Fruit fly (Drosophila melanogaster): ENCODE measurements around the gene CG33985.
A peak's percentile ranks its signal among the peaks of the same experiment; 100 is the strongest.

CG33985 gene

dm6 chr3L:15537916-15538581, 11.4 kb upstream of the CG33985 start (continued):
- peak; percentile 50 for TF ChIP-seq Chrac-16 (GFP tag; optimal IDR thresholded peaks at IDR 0.05)
- no peak for TF ChIP-seq dimm (GFP tag; IDR thresholded peaks at IDR 0.05)
- TF ChIP-seq Ssrp (tag; optimal IDR thresholded peaks at IDR 0.05), result peak; percentile 76
- peak; percentile 70 for TF ChIP-seq CG14710 (tag; optimal IDR thresholded peaks at IDR 0.05)
- no peak for TF ChIP-seq gt (GFP tag; IDR thresholded peaks at IDR 0.05)
- peak; percentile 35 for TF ChIP-seq CG10462 (GFP tag; optimal IDR thresholded peaks at IDR 0.05)
- peak; percentile 43 for TF ChIP-seq Dek (tag; optimal IDR thresholded peaks at IDR 0.05)
- no peak for TF ChIP-seq Fer2 (tag; optimal IDR thresholded peaks at IDR 0.05)
- TF ChIP-seq Atf-2 (GFP tag; optimal IDR thresholded peaks at IDR 0.05), result peak; percentile 33
- no peak for TF ChIP-seq NC2α (GFP tag; optimal IDR thresholded peaks at IDR 0.05)
- peak; percentile 54 for TF ChIP-seq Fer3 (tag; optimal IDR thresholded peaks at IDR 0.05)
- TF ChIP-seq CG7556 (GFP tag; optimal IDR thresholded peaks at IDR 0.05), result peak; percentile 82
- TF ChIP-seq crp (GFP tag; optimal IDR thresholded peaks at IDR 0.05), result peak in 1 of 2 experiments; percentile 23
- peak; percentile 1 for TF ChIP-seq Mad (GFP tag; optimal IDR thresholded peaks at IDR 0.05)
- TF ChIP-seq CG9215 (GFP tag; IDR thresholded peaks at IDR 0.05), result peak; percentile 26; the same call in 1 of the 2 replicates
- TF ChIP-seq CG12071 (GFP tag; optimal IDR thresholded peaks at IDR 0.05), result no peak
- peak; percentile 58 for TF ChIP-seq CG18599 (GFP tag; optimal IDR thresholded peaks at IDR 0.05)
- TF ChIP-seq ERR (GFP tag; optimal IDR thresholded peaks at IDR 0.05), result no peak
- TF ChIP-seq tgo (GFP tag; IDR thresholded peaks at IDR 0.05), result peak; percentile 61
- TF ChIP-seq CG6272 (GFP tag; IDR thresholded peaks at IDR 0.05), result peak; percentile 37; the same call in 1 of the 2 replicates
- no peak for TF ChIP-seq Trl (optimal IDR thresholded peaks at IDR 0.05)
- TF ChIP-seq Trl (GFP tag; optimal IDR thresholded peaks at IDR 0.05), result peak; percentile 52
- TF ChIP-seq C15 (GFP tag; IDR thresholded peaks at IDR 0.05), result no peak
- TF ChIP-seq gem (tag; optimal IDR thresholded peaks at IDR 0.05), result peak; percentile 89
- no peak for TF ChIP-seq ash1 (GFP tag; optimal IDR thresholded peaks at IDR 0.05)
- TF ChIP-seq CG30403 (GFP tag; optimal IDR thresholded peaks at IDR 0.05), result peak; percentile 81
- TF ChIP-seq CG2120 (GFP tag; optimal IDR thresholded peaks at IDR 0.05), result peak; percentile 74
- TF ChIP-seq Sry-δ (GFP tag; optimal IDR thresholded peaks at IDR 0.05), result peak; percentile 9
- TF ChIP-seq CG34224 (GFP tag; IDR thresholded peaks at IDR 0.05; ENCODE audit: partially characterized antibody), result no peak
- peak; percentile 35 for TF ChIP-seq vvl (GFP tag; IDR thresholded peaks at IDR 0.05)
- no peak for TF ChIP-seq Opbp (GFP tag; IDR thresholded peaks at IDR 0.05; ENCODE audit: partially characterized antibody)
- peak; percentile 24 for TF ChIP-seq CG13624 (GFP tag; optimal IDR thresholded peaks at IDR 0.05)
- TF ChIP-seq Sox100B (GFP tag; optimal IDR thresholded peaks at IDR 0.05), result peak; percentile 75
- peak; percentile 62 for TF ChIP-seq seq (GFP tag; IDR thresholded peaks at IDR 0.05)
- no peak for TF ChIP-seq hkb (optimal IDR thresholded peaks at IDR 0.05)
- 0 out of 2 replicates have a peak, but pooled peaks have one; percentile 54 for TF ChIP-seq hkb (GFP tag; IDR thresholded peaks at IDR 0.05)
- peak; percentile 63 for TF ChIP-seq CG4820 (GFP tag; optimal IDR thresholded peaks at IDR 0.05)
- TF ChIP-seq pnt (GFP tag; optimal IDR thresholded peaks at IDR 0.05), result peak; percentile 2
- TF ChIP-seq sd (tag; optimal IDR thresholded peaks at IDR 0.05), result peak; percentile 4
- peak; percentile 32 for TF ChIP-seq NfI (GFP tag; optimal IDR thresholded peaks at IDR 0.05)
- peak; percentile 81 for TF ChIP-seq CG12391 (tag; optimal IDR thresholded peaks at IDR 0.05)
- peak; percentile 73; the same call in 2 of the 3 replicates for TF ChIP-seq CG11695 (GFP tag; IDR thresholded peaks at IDR 0.05)
- TF ChIP-seq CG4424 (GFP tag; optimal IDR thresholded peaks at IDR 0.05), result peak; percentile 77
- TF ChIP-seq toy (GFP tag; IDR thresholded peaks at IDR 0.05), result 0 out of 2 replicates have a peak, but pooled peaks have one; percentile 16
- TF ChIP-seq CG7745 (tag; optimal IDR thresholded peaks at IDR 0.05), result no peak
- peak; percentile 63 for TF ChIP-seq HHEX (GFP tag; optimal IDR thresholded peaks at IDR 0.05)
- TF ChIP-seq az2 (GFP tag; optimal IDR thresholded peaks at IDR 0.05), result peak; percentile 68
- 0 out of 2 replicates have a peak, but pooled peaks have one; percentile 8 for TF ChIP-seq CG4360 (GFP tag; IDR thresholded peaks at IDR 0.05)
- TF ChIP-seq CG5180 (GFP tag; optimal IDR thresholded peaks at IDR 0.05), result peak; percentile 55
- peak; percentile 77 for TF ChIP-seq CG8924 (tag; optimal IDR thresholded peaks at IDR 0.05)

Measured in whole organism, embryonic.